Worm (Caenorhabditis elegans) whole organism, early embryonic: ENCODE measurements around the gene T24B8.7.

Experiments used
- B0310.2 ChIP-seq: sonication (generic microtip); optimal IDR thresholded peaks from 2 replicates; lab custom pipeline; 2016; ENCODE audit warnings: mild to moderate bottlenecking, missing genetic modification characterization, missing compliant biosample characterization
- F13C5.2 ChIP-seq: sonication (generic microtip); optimal IDR thresholded peaks from 2 replicates; lab custom pipeline; 2017; ENCODE audit warnings: mild to moderate bottlenecking, missing genetic modification characterization, inconsistent platforms, missing compliant biosample characterization
- aly-1 ChIP-seq: sonication (generic microtip); optimal IDR thresholded peaks from 2 replicates; lab custom pipeline; 2016; ENCODE audit warnings: missing genetic modification characterization, missing compliant biosample characterization
- ama-1 ChIP-seq: fragments of 150-350 bp; optimal IDR thresholded peaks from 2 replicates; lab custom pipeline; 2014
- ceh-13 ChIP-seq: fragments of 200-800 bp; sonication (Bioruptor generic); optimal IDR thresholded peaks from 2 replicates; lab custom pipeline; 2018; ENCODE audit warnings: mild to moderate bottlenecking, missing genetic modification characterization, missing compliant biosample characterization
- ceh-36 ChIP-seq: sonication (generic microtip); optimal IDR thresholded peaks from 2 replicates; lab custom pipeline; 2016; ENCODE audit warnings: missing genetic modification characterization, inconsistent platforms, missing compliant biosample characterization
- ets-7 ChIP-seq: sonication (generic microtip); optimal IDR thresholded peaks from 2 replicates; lab custom pipeline; 2016; ENCODE audit warnings: missing genotype, missing genetic modification characterization, missing compliant biosample characterization
- flt-1 ChIP-seq: fragments of 200-800 bp; sonication (Bioruptor generic); IDR thresholded peaks from 2 replicates; pipeline ENCODE4 v1.3.6; 2022; ENCODE audit warnings: missing genetic modification characterization, missing compliant biosample characterization
- hmbx-1 ChIP-seq: sonication (generic microtip); optimal IDR thresholded peaks from 2 replicates; lab custom pipeline; 2016; ENCODE audit warnings: mild to moderate bottlenecking, missing genetic modification characterization, missing compliant biosample characterization
- hmg-4 ChIP-seq: fragments of 200-800 bp; sonication (Bioruptor generic); optimal IDR thresholded peaks from 2 replicates; lab custom pipeline; 2018; ENCODE audit warnings: mild to moderate bottlenecking, missing genetic modification characterization, missing compliant biosample characterization
- hnd-1 ChIP-seq: sonication (generic microtip); optimal IDR thresholded peaks from 2 replicates; lab custom pipeline; 2016; ENCODE audit warnings: missing genetic modification characterization, missing compliant biosample characterization
- pes-1 ChIP-seq: fragments of 200-800 bp; sonication (Bioruptor generic); IDR thresholded peaks from 2 replicates; pipeline ENCODE4 v1.3.6; 2022; ENCODE audit warnings: missing genetic modification reagents, missing genetic modification characterization, missing compliant biosample characterization
- scrt-1 ChIP-seq: fragments of 200-800 bp; sonication (Bioruptor generic); IDR thresholded peaks from 2 replicates; pipeline ENCODE4 v1.3.6; 2022; ENCODE audit warnings: missing genetic modification characterization, missing compliant biosample characterization
- sea-1 ChIP-seq: fragments of 200-800 bp; sonication (Bioruptor generic); conservative IDR thresholded peaks from 2 replicates; pipeline ENCODE4 v1.3.6; 2022; ENCODE audit warnings: missing genetic modification characterization, missing compliant biosample characterization
- tbx-11 ChIP-seq: fragments of 200-800 bp; sonication (Bioruptor generic); IDR thresholded peaks from 2 replicates; pipeline ENCODE4 v1.3.6; 2022; ENCODE audit warnings: missing genetic modification characterization, missing compliant biosample characterization
- tbx-37 ChIP-seq: fragments of 200-800 bp; sonication (Bioruptor generic); conservative IDR thresholded peaks from 2 replicates; pipeline ENCODE4 v1.3.6; 2022; ENCODE audit warnings: missing genetic modification reagents, missing genetic modification characterization, missing compliant biosample characterization
- tra-4 ChIP-seq: sonication (generic microtip); optimal IDR thresholded peaks from 2 replicates; lab custom pipeline; 2017; ENCODE audit warnings: missing genetic modification characterization, missing compliant biosample characterization

T24B8.7 gene

ce11 chrII:9070740-9071139, 17.3 kb upstream of the T24B8.7 start, which contains the start of gene T24B8.4:
Gene T24B8.4 (minus strand): TSS chrII:9070840.
- no peak for TF ChIP-seq ets-7 (tag; lab: Kevin White, UChicago)
- no peak for TF ChIP-seq ceh-36 (tag; lab: Kevin White, UChicago)
- TF ChIP-seq tra-4 (tag; lab: Kevin White, UChicago), result no peak
- no peak for TF ChIP-seq flt-1 (GFP tag; lab: Robert Waterston, UW)
- TF ChIP-seq ceh-13 (GFP tag; lab: Kevin White, UChicago), result no peak
- TF ChIP-seq hnd-1 (tag; lab: Kevin White, UChicago), result no peak
- TF ChIP-seq hmg-4 (GFP tag; lab: Kevin White, UChicago), result no peak
- no peak for TF ChIP-seq B0310.2
- no peak for TF ChIP-seq aly-1 (tag; lab: Kevin White, UChicago)

- TF ChIP-seq sea-1 (GFP tag; lab: Robert Waterston, UW) (no peak), F13C5.2 (tag; lab: Kevin White, UChicago) (no peak), ceh-36 (tag; lab: Kevin White, UChicago) (no peak), scrt-1 (GFP tag; lab: Robert Waterston, UW) (no peak), ama-1 (no peak), aly-1 (tag; lab: Kevin White, UChicago) (no peak), hnd-1 (tag; lab: Kevin White, UChicago) (no peak), hmg-4 (GFP tag; lab: Kevin White, UChicago) (no peak), ets-7 (tag; lab: Kevin White, UChicago) (no peak), pes-1 (GFP tag; lab: Robert Waterston, UW) (no peak), tra-4 (tag; lab: Kevin White, UChicago) (no peak), tbx-37 (GFP tag; lab: Robert Waterston, UW) (no peak), ceh-13 (GFP tag; lab: Kevin White, UChicago) (no peak), flt-1 (GFP tag; lab: Robert Waterston, UW) (no peak), hmbx-1 (no peak), B0310.2 (no peak), tbx-11 (GFP tag; lab: Robert Waterston, UW) (no peak)
These were observed 16.4 kb upstream of the T24B8.7 start for ce11 chrII:9069836-9070235.

ce11 chrII:9064437-9064836, 11.0 kb upstream of the T24B8.7 start:
- TF ChIP-seq ceh-13 (GFP tag; lab: Kevin White, UChicago) (no peak), hmbx-1 (no peak), tbx-11 (GFP tag; lab: Robert Waterston, UW) (no peak)

ce11 chrII:9063350-9063749, 9.9 kb upstream of the T24B8.7 start:
- TF ChIP-seq sea-1 (GFP tag; lab: Robert Waterston, UW) (no peak), pes-1 (GFP tag; lab: Robert Waterston, UW) (peak; percentile 46; the same call in 1 of the 2 replicates)

ce11 chrII:9062261-9062948, 8.9 kb upstream of the T24B8.7 start:
- TF ChIP-seq ets-7 (tag; lab: Kevin White, UChicago) (no peak), ceh-36 (tag; lab: Kevin White, UChicago) (no peak), aly-1 (tag; lab: Kevin White, UChicago) (no peak), pes-1 (GFP tag; lab: Robert Waterston, UW) (no peak), hnd-1 (tag; lab: Kevin White, UChicago) (no peak), hmg-4 (GFP tag; lab: Kevin White, UChicago) (no peak), ama-1 (no peak), tbx-37 (GFP tag; lab: Robert Waterston, UW) (no peak), hmbx-1 (no peak), flt-1 (GFP tag; lab: Robert Waterston, UW) (no peak)

ce11 chrII:9061557-9062183, 8.2 kb upstream of the T24B8.7 start:
- TF ChIP-seq scrt-1 (GFP tag; lab: Robert Waterston, UW) (no peak), hmg-4 (GFP tag; lab: Kevin White, UChicago) (peak; percentile 22)

- TF ChIP-seq flt-1 (GFP tag; lab: Robert Waterston, UW) (no peak), ama-1 (peak; percentile 43)
These were observed 7.6 kb upstream of the T24B8.7 start, which contains the start of gene T24B8.3 for ce11 chrII:9061099-9061498. Gene T24B8.3 (minus strand): TSS chrII:9061137.

- TF ChIP-seq sea-1 (GFP tag; lab: Robert Waterston, UW) (peak; percentile 68), flt-1 (GFP tag; lab: Robert Waterston, UW) (no peak), tbx-11 (GFP tag; lab: Robert Waterston, UW) (no peak), hmbx-1 (no peak), hnd-1 (tag; lab: Kevin White, UChicago) (no peak), ceh-13 (GFP tag; lab: Kevin White, UChicago) (no peak), pes-1 (GFP tag; lab: Robert Waterston, UW) (peak; percentile 72), tra-4 (tag; lab: Kevin White, UChicago) (peak; percentile 19), ets-7 (tag; lab: Kevin White, UChicago) (no peak), aly-1 (tag; lab: Kevin White, UChicago) (peak; percentile 85), hmg-4 (GFP tag; lab: Kevin White, UChicago) (peak; percentile 94), B0310.2 (peak; percentile 51), ama-1 (peak; percentile 21), F13C5.2 (tag; lab: Kevin White, UChicago) (peak; percentile 80), scrt-1 (GFP tag; lab: Robert Waterston, UW) (0 out of 2 replicates have a peak, but pooled peaks have one; percentile 34), ceh-36 (tag; lab: Kevin White, UChicago) (peak; percentile 56), tbx-37 (GFP tag; lab: Robert Waterston, UW) (no peak)
These were observed 6.9 kb upstream of the T24B8.7 start for ce11 chrII:9060332-9060840.
